Fruit fly (Drosophila melanogaster) whole organism, embryonic: ENCODE measurements around the gene CG46310.
A peak's percentile ranks its signal among the peaks of the same experiment; 100 is the strongest.

Source experiments
- Abd-B ChIP-seq: fragments of 200-800 bp; sonication (Bioruptor generic); optimal IDR thresholded peaks from 2 replicates; lab custom pipeline; 2018; ENCODE audit warnings: missing biosample characterization, mild to moderate bottlenecking, missing genetic modification characterization, moderate library complexity
- Aef1 ChIP-seq: fragments of 200-800 bp; sonication (Bioruptor generic); IDR thresholded peaks from 3 replicates; pipeline ENCODE4 v1.3.6; 2022; ENCODE audit warnings: missing biosample characterization, missing genetic modification characterization
- CG11085 ChIP-seq: fragments of 200-800 bp; sonication (Bioruptor generic); IDR thresholded peaks from 2 replicates; pipeline ENCODE4 v1.3.6; 2022; ENCODE audit warnings: missing biosample characterization, missing genetic modification characterization
- CG12155 ChIP-seq: fragments of 200-800 bp; sonication (Bioruptor generic); optimal IDR thresholded peaks from 3 replicates; lab custom pipeline; 2016; ENCODE audit warnings: missing biosample characterization, missing genetic modification characterization
- CG14710 ChIP-seq: fragments of 200-800 bp; sonication (Bioruptor generic); optimal IDR thresholded peaks from 3 replicates; lab custom pipeline; 2019; ENCODE audit warnings: missing biosample characterization, mild to moderate bottlenecking, missing genetic modification characterization, moderate library complexity
- CG1647 ChIP-seq: fragments of 200-800 bp; sonication (Bioruptor generic); optimal IDR thresholded peaks from 3 replicates; lab custom pipeline; 2016; ENCODE audit warnings: missing biosample characterization, missing genetic modification characterization
- CG16779 ChIP-seq: fragments of 200-800 bp; sonication (Bioruptor generic); IDR thresholded peaks from 2 replicates; pipeline ENCODE4 v1.3.6; 2022; ENCODE audit warnings: missing biosample characterization, missing genetic modification characterization
- CG31365 ChIP-seq: fragments of 200-800 bp; sonication (Bioruptor generic); optimal IDR thresholded peaks from 2 replicates; lab custom pipeline; 2018; ENCODE audit warnings: missing biosample characterization, mild to moderate bottlenecking, missing genetic modification characterization
- CG4360 ChIP-seq: fragments of 200-800 bp; sonication (Bioruptor generic); IDR thresholded peaks from 2 replicates; pipeline ENCODE4 v1.3.6; 2022; ENCODE audit warnings: missing biosample characterization, missing genetic modification characterization
- CG7987 ChIP-seq: fragments of 200-800 bp; sonication (Bioruptor generic); optimal IDR thresholded peaks from 2 replicates; lab custom pipeline; 2018; ENCODE audit warnings: missing biosample characterization, mild to moderate bottlenecking, missing genetic modification characterization, moderate library complexity
- CG9797 ChIP-seq: fragments of 200-800 bp; sonication (Bioruptor generic); optimal IDR thresholded peaks from 3 replicates; lab custom pipeline; 2018; ENCODE audit warnings: missing biosample characterization, mild to moderate bottlenecking, missing genetic modification characterization
- Chrac-16 ChIP-seq: fragments of 200-800 bp; sonication (Bioruptor generic); optimal IDR thresholded peaks from 3 replicates; lab custom pipeline; 2016; ENCODE audit warnings: missing biosample characterization, missing genetic modification characterization
- CkIIα-i1 ChIP-seq: fragments of 200-800 bp; sonication (Bioruptor generic); IDR thresholded peaks from 2 replicates; pipeline ENCODE4 v1.3.6; 2022; ENCODE audit warnings: missing biosample characterization, missing genetic modification characterization
- Deaf1 ChIP-seq: fragments of 200-800 bp; optimal IDR thresholded peaks from 3 replicates; lab custom pipeline; 2019; ENCODE audit warnings: missing biosample characterization, mild to moderate bottlenecking, missing genetic modification characterization, moderate library complexity
- Dip2 ChIP-seq: fragments of 200-800 bp; sonication (Bioruptor generic); IDR thresholded peaks from 2 replicates; pipeline ENCODE4 v1.3.6; 2022; ENCODE audit warnings: missing biosample characterization, missing genetic modification characterization
- Drgx ChIP-seq: fragments of 200-800 bp; sonication (Bioruptor generic); IDR thresholded peaks from 2 replicates; pipeline ENCODE4 v1.3.6; 2022; ENCODE audit warnings: missing biosample characterization, missing genetic modification characterization
- Ets65A ChIP-seq: fragments of 200-800 bp; sonication (Bioruptor generic); peaks from one replicate; lab custom pipeline; 2016; ENCODE audit warnings: missing biosample characterization, missing genetic modification characterization
- H15 ChIP-seq: fragments of 200-800 bp; sonication (Bioruptor generic); IDR thresholded peaks from 3 replicates; pipeline ENCODE4 v1.3.6; 2022; ENCODE audit warnings: missing biosample characterization, missing genetic modification characterization
- Hsf ChIP-seq: fragments of 200-800 bp; sonication (Bioruptor generic); optimal IDR thresholded peaks from 3 replicates; lab custom pipeline; 2016; ENCODE audit warnings: missing biosample characterization, missing genetic modification characterization
- Mad ChIP-seq: fragments of 200-800 bp; sonication (Bioruptor generic); optimal IDR thresholded peaks from 2 replicates; lab custom pipeline; 2016; ENCODE audit warnings: missing biosample characterization, missing genetic modification characterization
- Med ChIP-seq: fragments of 200-800 bp; sonication (Bioruptor generic); peaks from one replicate; lab custom pipeline; 2016; ENCODE audit warnings: missing biosample characterization, missing genetic modification characterization, mild to moderate bottlenecking, inconsistent platforms, moderate library complexity
- Mrtf ChIP-seq: fragments of 200-800 bp; sonication (Bioruptor generic); IDR thresholded peaks from 3 replicates; pipeline ENCODE4 v1.3.6; 2022; ENCODE audit warnings: missing biosample characterization, missing genetic modification characterization
- Myb ChIP-seq: fragments of 200-800 bp; sonication (Bioruptor generic); optimal IDR thresholded peaks from 2 replicates; lab custom pipeline; 2016; ENCODE audit warnings: missing biosample characterization, missing genetic modification characterization
- NC2α ChIP-seq: fragments of 200-800 bp; sonication (Bioruptor generic); optimal IDR thresholded peaks from 2 replicates; lab custom pipeline; 2016; ENCODE audit warnings: missing biosample characterization, missing genetic modification characterization
- Neu2 ChIP-seq: fragments of 200-800 bp; sonication (Bioruptor generic); optimal IDR thresholded peaks from 3 replicates; lab custom pipeline; 2016; ENCODE audit warnings: missing biosample characterization, missing genetic modification characterization, borderline replicate concordance
- Nf-YA ChIP-seq: fragments of 200-800 bp; sonication (Bioruptor generic); IDR thresholded peaks from 2 replicates; pipeline ENCODE4 v1.3.6; 2022; ENCODE audit warnings: missing biosample characterization, missing genetic modification characterization
- Trl ChIP-seq, 3 experiments: fragments of >200 bp in 2 of 3; fragments of 200-800 bp in 1 of 3; sonication (Bioruptor generic) in 1 of 3; optimal IDR thresholded peaks; 2 replicates in 1 of 3; 3 replicates in 2 of 3; lab custom pipeline; 2016 to 2017; ENCODE audit warnings: missing biosample characterization in 1 of 3, missing genetic modification characterization in 1 of 3
- az2 ChIP-seq: fragments of 200-800 bp; sonication (Bioruptor generic); optimal IDR thresholded peaks from 3 replicates; lab custom pipeline; 2016; ENCODE audit warnings: missing biosample characterization, missing genetic modification characterization
- cas ChIP-seq: fragments of 200-800 bp; sonication (Bioruptor generic); IDR thresholded peaks from 2 replicates; pipeline ENCODE4 v1.3.6; 2022; ENCODE audit warnings: missing biosample characterization, missing genetic modification characterization
- ci ChIP-seq: fragments of 200-800 bp; sonication (Bioruptor generic); IDR thresholded peaks from 3 replicates; pipeline ENCODE4 v1.3.6; 2022; ENCODE audit warnings: missing biosample characterization, missing genetic modification characterization
- dimm ChIP-seq: fragments of 200-800 bp; sonication (Bioruptor generic); IDR thresholded peaks from 2 replicates; pipeline ENCODE4 v1.3.6; 2022; ENCODE audit warnings: missing biosample characterization, missing genetic modification characterization
- esg ChIP-seq: fragments of 200-800 bp; sonication (Bioruptor generic); conservative IDR thresholded peaks from 2 replicates; pipeline ENCODE4 v1.3.6; 2022; ENCODE audit warnings: missing biosample characterization, missing genetic modification characterization
- fu2 ChIP-seq: fragments of 200-800 bp; sonication (Bioruptor generic); optimal IDR thresholded peaks from 2 replicates; lab custom pipeline; 2016; ENCODE audit warnings: missing biosample characterization, missing genetic modification characterization
- grn ChIP-seq: fragments of 200-800 bp; sonication (Bioruptor generic); optimal IDR thresholded peaks from 3 replicates; lab custom pipeline; 2017; ENCODE audit warnings: missing biosample characterization, missing genetic modification characterization
- knrl ChIP-seq: fragments of 200-800 bp; sonication (Bioruptor generic); IDR thresholded peaks from 3 replicates; pipeline ENCODE4 v1.3.6; 2022; ENCODE audit warnings: missing biosample characterization, missing genetic modification characterization; ENCODE audit not compliant: partially characterized antibody
- pfk ChIP-seq: fragments of 200-800 bp; sonication (Bioruptor generic); optimal IDR thresholded peaks from 2 replicates; lab custom pipeline; 2018; ENCODE audit warnings: missing biosample characterization, mild to moderate bottlenecking, missing genetic modification characterization, moderate library complexity
- psq ChIP-seq: fragments of 200-800 bp; sonication (Bioruptor generic); optimal IDR thresholded peaks from 2 replicates; lab custom pipeline; 2017; ENCODE audit warnings: missing biosample characterization, missing genetic modification characterization
- sens ChIP-seq: fragments of 200-800 bp; sonication (Bioruptor generic); peaks from one replicate; lab custom pipeline; 2016; ENCODE audit warnings: missing biosample characterization, missing genetic modification characterization
- tll ChIP-seq, 2 experiments: fragments of 200-800 bp in 1 of 2; fragments of >200 bp in 1 of 2; sonication (Bioruptor generic) in 1 of 2; optimal IDR thresholded peaks; 2 replicates each; lab custom pipeline; 2017 to 2019; ENCODE audit warnings: missing biosample characterization in 2 of 2, missing genetic modification characterization in 2 of 2, mild to moderate bottlenecking in 1 of 2, moderate library complexity in 1 of 2
- trh ChIP-seq: fragments of 200-800 bp; sonication (Bioruptor generic); optimal IDR thresholded peaks from 2 replicates; lab custom pipeline; 2016; ENCODE audit warnings: missing biosample characterization, missing genetic modification characterization
- tx ChIP-seq: fragments of 200-800 bp; sonication (Bioruptor generic); optimal IDR thresholded peaks from 2 replicates; lab custom pipeline; 2016; ENCODE audit warnings: missing biosample characterization, missing genetic modification characterization
- zen ChIP-seq: fragments of 200-800 bp; sonication (Bioruptor generic); optimal IDR thresholded peaks from 3 replicates; lab custom pipeline; 2018; ENCODE audit warnings: missing biosample characterization, mild to moderate bottlenecking, missing genetic modification characterization, moderate library complexity

The CG46310 gene

DNA sequence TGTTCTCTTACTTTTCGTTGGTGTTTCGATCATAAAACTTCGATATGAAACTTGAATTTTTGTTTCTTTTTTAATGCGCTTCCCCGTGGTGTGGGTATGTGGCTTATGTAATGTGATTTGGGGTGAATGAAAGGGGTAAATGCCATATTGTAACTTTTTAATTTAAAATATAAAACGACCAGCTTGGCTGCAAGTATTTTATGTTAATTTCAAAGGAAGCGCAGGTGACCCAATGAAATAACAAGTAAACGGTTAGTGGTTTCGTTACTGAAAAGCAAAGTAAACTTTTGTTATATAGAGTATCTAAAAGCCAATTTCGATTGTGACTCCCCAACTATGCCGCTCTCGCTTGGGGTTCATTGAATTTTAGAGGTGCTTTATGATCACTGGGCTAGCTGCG lies 29.0 kb upstream of the CG46310 start (continued):
- TF ChIP-seq Drgx (0 out of 2 replicates have a peak, but pooled peaks have one; percentile 23), CG7987 (GFP tag; lab: Kevin White, UChicago) (no peak), Ets65A (GFP tag; lab: Kevin White, UChicago) (no peak), Mrtf (GFP tag; lab: Robert Waterston, UW) (no peak), ci (no peak), CG16779 (no peak), CG11085 (no peak), az2 (no peak), CG9797 (GFP tag; lab: Kevin White, UChicago) (no peak), fu2 (GFP tag; lab: Kevin White, UChicago) (no peak), sens (GFP tag; lab: Kevin White, UChicago) (peak; percentile 66), Med (peak; percentile 64), CG14710 (no peak), cas (no peak)

- TF ChIP-seq Neu2 (GFP tag; lab: Kevin White, UChicago) (peak; percentile 94), zen (peak; percentile 33), tll (GFP tag; optimal IDR thresholded peaks at IDR 0.05; lab: Kevin White, UChicago) (peak in 1 of 2 experiments; percentile 0), trh (GFP tag; lab: Kevin White, UChicago) (no peak), Dip2 (GFP tag; lab: Robert Waterston, UW) (no peak)
These were observed 28.0 kb upstream of the CG46310 start for dm6 chr3R:23145681-23146080.

- TF ChIP-seq Deaf1 (peak; percentile 28), Aef1 (no peak), NC2α (GFP tag; lab: Kevin White, UChicago) (no peak), esg (GFP tag; lab: Robert Waterston, UW) (no peak), grn (GFP tag; lab: Kevin White, UChicago) (no peak), knrl (GFP tag; lab: Robert Waterston, UW) (no peak), CG4360 (GFP tag; lab: Robert Waterston, UW) (peak; percentile 94), Trl (optimal IDR thresholded peaks at IDR 0.05; lab: Kevin White, UChicago) (no peak), Trl (GFP tag; optimal IDR thresholded peaks at IDR 0.05; lab: Kevin White, UChicago) (no peak), Mad (GFP tag; lab: Kevin White, UChicago) (no peak), Chrac-16 (GFP tag; lab: Kevin White, UChicago) (no peak), CkIIα-i1 (GFP tag; lab: Robert Waterston, UW) (no peak), Myb (GFP tag; lab: Kevin White, UChicago) (no peak), CG12155 (GFP tag; lab: Kevin White, UChicago) (no peak), H15 (GFP tag; lab: Robert Waterston, UW) (0 out of 3 replicates have a peak, but pooled peaks have one; percentile 10), CG1647 (GFP tag; lab: Kevin White, UChicago) (no peak), Nf-YA (GFP tag; lab: Robert Waterston, UW) (no peak), pfk (GFP tag; lab: Kevin White, UChicago) (peak; percentile 57), Dip2 (GFP tag; lab: Robert Waterston, UW) (no peak), Abd-B (GFP tag; lab: Kevin White, UChicago) (no peak), psq (no peak), CG31365 (tag; lab: Kevin White, UChicago) (no peak), Hsf (no peak), dimm (GFP tag; lab: Robert Waterston, UW) (no peak), tx (GFP tag; lab: Kevin White, UChicago) (no peak)
- TF ChIP-seq, all 482 proteins: peak for 4
These were observed 26.6 kb upstream of the CG46310 start for dm6 chr3R:23147058-23147457.
